Worm (Caenorhabditis elegans) whole organism, midembryonic: Measurements from ENCODE around the gene cpr-8.

Experiments used
- T22C8.4 ChIP-seq: fragments of 200-800 bp; sonication (Bioruptor generic); IDR thresholded peaks from 2 replicates; pipeline ENCODE4 v1.3.6; 2022; ENCODE audit warnings: missing genetic modification characterization, missing compliant biosample characterization
- cog-1 ChIP-seq: sonication (generic microtip); optimal IDR thresholded peaks from 2 replicates; lab custom pipeline; 2016; ENCODE audit warnings: missing genetic modification characterization, missing compliant biosample characterization
- flt-1 ChIP-seq: fragments of 200-800 bp; sonication (Bioruptor generic); IDR thresholded peaks from 2 replicates; pipeline ENCODE4 v1.3.6; 2022; ENCODE audit warnings: missing genetic modification characterization, missing compliant biosample characterization
- klf-2 ChIP-seq: fragments of 200-800 bp; sonication (Bioruptor generic); conservative IDR thresholded peaks from 2 replicates; pipeline ENCODE4 v1.3.6; 2022; ENCODE audit warnings: missing genetic modification reagents, missing genetic modification characterization, missing compliant biosample characterization
- med-1 ChIP-seq: sonication (generic microtip); optimal IDR thresholded peaks from 2 replicates; lab custom pipeline; 2017; ENCODE audit warnings: missing genetic modification characterization, mild to moderate bottlenecking, missing compliant biosample characterization, antibody characterized with exemption, missing genetic modification reagents; ENCODE audit not compliant: insufficient read depth
- ref-1 ChIP-seq: fragments of 200-800 bp; sonication (Bioruptor generic); conservative IDR thresholded peaks from 2 replicates; pipeline ENCODE4 v1.3.6; 2022; ENCODE audit warnings: missing genetic modification reagents, missing genetic modification characterization, missing compliant biosample characterization
- tab-1 ChIP-seq: fragments of 200-800 bp; sonication (Bioruptor generic); IDR thresholded peaks from 2 replicates; pipeline ENCODE4 v1.3.6; 2022; ENCODE audit warnings: missing genetic modification characterization, missing compliant biosample characterization
- ztf-23 ChIP-seq: fragments of 200-800 bp; sonication (Bioruptor generic); IDR thresholded peaks from 2 replicates; pipeline ENCODE4 v1.3.6; 2022; ENCODE audit warnings: missing genetic modification reagents, missing genetic modification characterization, missing compliant biosample characterization
- ztf-29 ChIP-seq: fragments of 200-800 bp; sonication (Bioruptor generic); IDR thresholded peaks from 2 replicates; pipeline ENCODE4 v1.3.6; 2022; ENCODE audit warnings: missing genetic modification reagents, missing genetic modification characterization, missing compliant biosample characterization

cpr-8 gene

ce11 chrV:1134302-1134701 is at the start of gene cpr-8:
Gene cpr-8, plus strand, starts transcription at chrV:1134602.
- TF ChIP-seq ztf-23 (GFP tag; lab: Robert Waterston, UW) (no peak), ztf-29 (no peak), flt-1 (GFP tag; lab: Robert Waterston, UW) (no peak), ref-1 (GFP tag; lab: Robert Waterston, UW) (no peak), klf-2 (GFP tag; lab: Robert Waterston, UW) (no peak), tab-1 (GFP tag; lab: Robert Waterston, UW) (no peak), med-1 (GFP tag; lab: Kevin White, UChicago) (no peak), T22C8.4 (GFP tag; lab: Robert Waterston, UW) (no peak), cog-1 (tag; lab: Kevin White, UChicago) (no peak)

- TF ChIP-seq T22C8.4 (GFP tag; lab: Robert Waterston, UW) (no peak), klf-2 (GFP tag; lab: Robert Waterston, UW) (no peak), cog-1 (tag; lab: Kevin White, UChicago) (no peak), tab-1 (GFP tag; lab: Robert Waterston, UW) (no peak), ztf-23 (GFP tag; lab: Robert Waterston, UW) (no peak), ztf-29 (no peak)
Observed at ce11 chrV:1087983-1088382, 46.4 kb upstream of the cpr-8 start, which contains the start of gene clec-203. Gene clec-203, plus strand, starts transcription at chrV:1088283.

- TF ChIP-seq flt-1 (GFP tag; lab: Robert Waterston, UW): no peak
- no peak for TF ChIP-seq tab-1 (GFP tag; lab: Robert Waterston, UW)
- TF ChIP-seq ztf-29: no peak
- no peak for TF ChIP-seq ztf-23 (GFP tag; lab: Robert Waterston, UW)
- no peak for TF ChIP-seq ref-1 (GFP tag; lab: Robert Waterston, UW)
- no peak for TF ChIP-seq med-1 (GFP tag; lab: Kevin White, UChicago)
- no peak for TF ChIP-seq klf-2 (GFP tag; lab: Robert Waterston, UW)
- TF ChIP-seq cog-1 (tag; lab: Kevin White, UChicago): no peak
- TF ChIP-seq T22C8.4 (GFP tag; lab: Robert Waterston, UW): no peak
Observed at ce11 chrV:1092359-1092758, 42.0 kb upstream of the cpr-8 start, which contains the start of gene Y50D4B.4. Gene Y50D4B.4, plus strand, starts transcription at chrV:1092659.

ce11 chrV:1100280-1100679 is 34.1 kb upstream of the cpr-8 start, which contains the start of gene Y50D4B.2:
Gene Y50D4B.2, plus strand, starts transcription at chrV:1100580.
- TF ChIP-seq ztf-29 (no peak), tab-1 (GFP tag; lab: Robert Waterston, UW) (no peak), flt-1 (GFP tag; lab: Robert Waterston, UW) (no peak), med-1 (GFP tag; lab: Kevin White, UChicago) (no peak), T22C8.4 (GFP tag; lab: Robert Waterston, UW) (no peak), ref-1 (GFP tag; lab: Robert Waterston, UW) (no peak), cog-1 (tag; lab: Kevin White, UChicago) (no peak)

- no peak for TF ChIP-seq T22C8.4 (GFP tag; lab: Robert Waterston, UW)
Observed at ce11 chrV:1102569-1102968, 31.8 kb upstream of the cpr-8 start.

- TF ChIP-seq ztf-23 (GFP tag; lab: Robert Waterston, UW) (no peak), ref-1 (GFP tag; lab: Robert Waterston, UW) (no peak), T22C8.4 (GFP tag; lab: Robert Waterston, UW) (no peak), cog-1 (tag; lab: Kevin White, UChicago) (no peak), tab-1 (GFP tag; lab: Robert Waterston, UW) (no peak), klf-2 (GFP tag; lab: Robert Waterston, UW) (no peak), flt-1 (GFP tag; lab: Robert Waterston, UW) (no peak), med-1 (GFP tag; lab: Kevin White, UChicago) (no peak), ztf-29 (no peak)
Observed at ce11 chrV:1112180-1112579, 22.2 kb upstream of the cpr-8 start.

ce11 chrV:1112658-1113057 is 21.7 kb upstream of the cpr-8 start, which contains the start of gene Y50D4B.1:
Gene Y50D4B.1, plus strand, starts transcription at chrV:1112958.
- TF ChIP-seq med-1 (GFP tag; lab: Kevin White, UChicago) (no peak), ztf-23 (GFP tag; lab: Robert Waterston, UW) (no peak), tab-1 (GFP tag; lab: Robert Waterston, UW) (no peak), klf-2 (GFP tag; lab: Robert Waterston, UW) (no peak), ztf-29 (no peak), flt-1 (GFP tag; lab: Robert Waterston, UW) (no peak), T22C8.4 (GFP tag; lab: Robert Waterston, UW) (no peak), cog-1 (tag; lab: Kevin White, UChicago) (no peak), ref-1 (GFP tag; lab: Robert Waterston, UW) (no peak)

ce11 chrV:1120101-1120500 is 14.3 kb upstream of the cpr-8 start:
- TF ChIP-seq tab-1 (GFP tag; lab: Robert Waterston, UW): no peak

ce11 chrV:1131880-1132623 is 2.4 kb upstream of the cpr-8 start, which contains the start of gene W07B8.4:
Gene W07B8.4, minus strand, starts transcription at chrV:1131930.
- TF ChIP-seq flt-1 (GFP tag; lab: Robert Waterston, UW): no peak
- no peak for TF ChIP-seq ref-1 (GFP tag; lab: Robert Waterston, UW)
- no peak for TF ChIP-seq med-1 (GFP tag; lab: Kevin White, UChicago)
- TF ChIP-seq cog-1 (tag; lab: Kevin White, UChicago): no peak
- no peak for TF ChIP-seq T22C8.4 (GFP tag; lab: Robert Waterston, UW)
- no peak for TF ChIP-seq klf-2 (GFP tag; lab: Robert Waterston, UW)
- no peak for TF ChIP-seq ztf-23 (GFP tag; lab: Robert Waterston, UW)
- TF ChIP-seq ztf-29: no peak
- no peak for TF ChIP-seq tab-1 (GFP tag; lab: Robert Waterston, UW)
